Fruit fly (Drosophila melanogaster): ENCODE results near the gene Coq6.

Coq6 gene

DNA sequence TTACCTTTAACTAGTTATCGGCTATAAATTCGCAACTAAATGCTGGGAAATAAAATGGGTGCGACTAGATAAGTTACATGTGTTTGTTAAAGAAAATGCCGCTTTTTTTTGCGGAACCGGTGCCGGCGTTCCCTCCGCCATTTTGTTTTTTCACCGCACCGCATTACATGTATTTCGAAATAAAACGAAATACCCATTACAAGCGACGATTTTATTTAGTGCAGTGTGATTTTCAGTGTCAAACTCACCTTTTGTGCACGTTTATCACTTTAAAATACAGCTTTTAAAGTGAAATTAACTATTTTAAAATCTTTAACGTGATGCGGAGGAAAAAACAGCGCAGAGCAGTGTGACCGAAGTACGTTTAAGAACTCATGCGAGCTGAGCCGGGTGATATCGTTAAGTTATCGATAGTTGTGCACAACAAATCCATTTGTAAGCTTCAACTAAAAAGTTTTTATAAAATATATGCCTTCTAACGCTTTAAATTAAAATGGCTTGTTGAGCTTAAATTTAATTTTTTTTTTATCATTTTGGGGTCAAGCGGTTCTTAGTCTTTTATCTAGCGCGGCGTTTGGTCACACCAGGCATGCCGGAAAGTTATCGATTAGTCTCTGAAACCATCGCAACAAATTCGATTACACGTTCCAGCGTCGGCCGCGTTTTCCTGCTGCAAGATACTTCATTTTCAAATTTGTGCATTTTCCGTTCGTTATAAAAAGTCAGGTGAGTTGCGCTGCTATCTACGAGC is 10.1 kb upstream of the Coq6 start, which contains the start of the genes Hel25E and Lam (continued):
- no peak for TF ChIP-seq CG14050 (GFP tag; IDR thresholded peaks at IDR 0.05)
- no peak for TF ChIP-seq CG8388 (GFP tag; optimal IDR thresholded peaks at IDR 0.05)
- TF ChIP-seq CG16813 (GFP tag; IDR thresholded peaks at IDR 0.05; ENCODE audit: partially characterized antibody): peak; percentile 88
- TF ChIP-seq CG32767 (GFP tag; IDR thresholded peaks at IDR 0.05): no peak
- peak; percentile 87 for TF ChIP-seq CG2129 (GFP tag; IDR thresholded peaks at IDR 0.05; ENCODE audit: partially characterized antibody)
- TF ChIP-seq trh (GFP tag; optimal IDR thresholded peaks at IDR 0.05): no peak
- TF ChIP-seq chif (GFP tag; optimal IDR thresholded peaks at IDR 0.05): no peak
- no peak for TF ChIP-seq CG10543 (GFP tag; optimal IDR thresholded peaks at IDR 0.05)
- TF ChIP-seq CG16779 (GFP tag; IDR thresholded peaks at IDR 0.05): no peak
- TF ChIP-seq CG12155 (GFP tag; optimal IDR thresholded peaks at IDR 0.05): no peak
- TF ChIP-seq odd (GFP tag; optimal IDR thresholded peaks at IDR 0.05): no peak
- TF ChIP-seq CG10431 (GFP tag; optimal IDR thresholded peaks at IDR 0.05): no peak
- TF ChIP-seq CG1792 (GFP tag; optimal IDR thresholded peaks at IDR 0.05): no peak
- TF ChIP-seq BEAF-32 (GFP tag; optimal IDR thresholded peaks at IDR 0.05): peak; percentile 94
- no peak for TF ChIP-seq nau (GFP tag; optimal IDR thresholded peaks at IDR 0.05)
- no peak for TF ChIP-seq Dip3 (GFP tag; optimal IDR thresholded peaks at IDR 0.05)
- no peak for TF ChIP-seq Ssrp (tag; optimal IDR thresholded peaks at IDR 0.05)
- no peak for TF ChIP-seq dan (GFP tag; IDR thresholded peaks at IDR 0.05)
- TF ChIP-seq Side (GFP tag; optimal IDR thresholded peaks at IDR 0.05): peak; percentile 14
- no peak for TF ChIP-seq CG1024 (GFP tag; IDR thresholded peaks at IDR 0.05)
- TF ChIP-seq aop (GFP tag; IDR thresholded peaks at IDR 0.05): no peak
- no peak for TF ChIP-seq Elba2 (GFP tag; optimal IDR thresholded peaks at IDR 0.05)
- TF ChIP-seq Dp (GFP tag; optimal IDR thresholded peaks at IDR 0.05): peak; percentile 50
- TF ChIP-seq zen2 (GFP tag; IDR thresholded peaks at IDR 0.05; ENCODE audit: partially characterized antibody): peak; percentile 85
- no peak for TF ChIP-seq CG31224 (GFP tag; IDR thresholded peaks at IDR 0.05)
- peak; percentile 42 for TF ChIP-seq CHES-1-like (GFP tag; optimal IDR thresholded peaks at IDR 0.05)
- TF ChIP-seq sc (optimal IDR thresholded peaks at IDR 0.05): no peak
- no peak for TF ChIP-seq sc (GFP tag; optimal IDR thresholded peaks at IDR 0.05)
- no peak for TF ChIP-seq sd (tag; optimal IDR thresholded peaks at IDR 0.05)
- no peak for TF ChIP-seq repo (GFP tag; optimal IDR thresholded peaks at IDR 0.05)
- TF ChIP-seq CG14667 (GFP tag; IDR thresholded peaks at IDR 0.05): no peak
- no peak for TF ChIP-seq CG14965 (GFP tag; optimal IDR thresholded peaks at IDR 0.05; ENCODE audit: borderline replicate concordance)
- TF ChIP-seq ap (GFP tag; IDR thresholded peaks at IDR 0.05): no peak
- no peak for TF ChIP-seq slp2 (GFP tag; optimal IDR thresholded peaks at IDR 0.05)
- TF ChIP-seq CG11456 (GFP tag; IDR thresholded peaks at IDR 0.05): no peak
- no peak for TF ChIP-seq so (GFP tag; IDR thresholded peaks at IDR 0.05)
- no peak for TF ChIP-seq Atf-2 (GFP tag; optimal IDR thresholded peaks at IDR 0.05)
- TF ChIP-seq Dek (tag; optimal IDR thresholded peaks at IDR 0.05): peak; percentile 17
- peak; percentile 13 for TF ChIP-seq CG9727 (GFP tag; optimal IDR thresholded peaks at IDR 0.05)
- peak; percentile 80 for TF ChIP-seq Ets65A (GFP tag)
- no peak for TF ChIP-seq ssp (GFP tag; IDR thresholded peaks at IDR 0.05)
- TF ChIP-seq crc (GFP tag; optimal IDR thresholded peaks at IDR 0.05): no peak
- no peak for TF ChIP-seq sim (GFP tag; IDR thresholded peaks at IDR 0.05)
- no peak for TF ChIP-seq gsb-n (tag; optimal IDR thresholded peaks at IDR 0.05)
- no peak for TF ChIP-seq CG4360 (GFP tag; IDR thresholded peaks at IDR 0.05)
- TF ChIP-seq CG34422 (GFP tag; IDR thresholded peaks at IDR 0.05): peak; percentile 79; the same call in 1 of the 3 replicates
- TF ChIP-seq CG10209 (GFP tag; optimal IDR thresholded peaks at IDR 0.05): no peak
- TF ChIP-seq onecut (GFP tag; IDR thresholded peaks at IDR 0.05): no peak
- no peak for TF ChIP-seq pan (optimal IDR thresholded peaks at IDR 0.05)
- no peak for TF ChIP-seq pan (GFP tag; optimal IDR thresholded peaks at IDR 0.05 in 1 of 2, IDR thresholded peaks at IDR 0.05 in 1 of 2)
- TF ChIP-seq NC2β (GFP tag; optimal IDR thresholded peaks at IDR 0.05): peak; percentile 60

Data from whole organism, embryonic.